Worm (Caenorhabditis elegans): Measurements from ENCODE around the gene sul-3.

The sul-3 gene

ce11 chrX:7815230-7815629 lies 18.8 kb downstream of the sul-3 start:
- TF ChIP-seq ceh-44 (GFP tag; IDR thresholded peaks at IDR 0.05): no peak
- TF ChIP-seq aha-1 (tag): peak; percentile 65
- TF ChIP-seq dve-1 (tag; optimal IDR thresholded peaks at IDR 0.05; ENCODE audit: insufficient read depth): no peak

- TF ChIP-seq sdz-12 (GFP tag; optimal IDR thresholded peaks at IDR 0.05) (no peak), daf-8 (GFP tag; IDR thresholded peaks at IDR 0.05) (no peak), nhr-28 (tag; optimal IDR thresholded peaks at IDR 0.05) (peak; percentile 89), set-16 (GFP tag; IDR thresholded peaks at IDR 0.05) (no peak), dve-1 (tag; optimal IDR thresholded peaks at IDR 0.05; ENCODE audit: insufficient read depth) (peak; percentile 83), hmg-1.1 (GFP tag; IDR thresholded peaks at IDR 0.05) (peak; percentile 56), nhr-77 (tag; optimal IDR thresholded peaks at IDR 0.05) (no peak), nhr-6 (tag; optimal IDR thresholded peaks at IDR 0.05) (peak; percentile 65), unc-130 (GFP tag; optimal IDR thresholded peaks at IDR 0.05) (no peak), mes-2 (tag; optimal IDR thresholded peaks at IDR 0.05; ENCODE audit: poor library complexity, severe bottlenecking) (peak; percentile 68), attf-4 (tag; optimal IDR thresholded peaks at IDR 0.05) (no peak), ZK546.5 (tag; optimal IDR thresholded peaks at IDR 0.05) (no peak), fos-1 (tag; optimal IDR thresholded peaks at IDR 0.05) (no peak), pha-4 (GFP tag; IDR thresholded peaks at IDR 0.05) (peak; percentile 45; the same call in 1 of the 2 replicates), pha-4 (tag; optimal IDR thresholded peaks at IDR 0.05) (no peak), pqm-1 (tag; optimal IDR thresholded peaks at IDR 0.05) (peak; percentile 50), mep-1 (tag; optimal IDR thresholded peaks at IDR 0.05) (peak; percentile 60), egl-43 (GFP tag; IDR thresholded peaks at IDR 0.05) (no peak), tra-1 (GFP tag; IDR thresholded peaks at IDR 0.05) (0 out of 2 replicates have a peak, but pooled peaks have one; percentile 50), unc-62 (GFP tag; optimal IDR thresholded peaks at IDR 0.05 in 1 of 2) (peak in 1 of 2 experiments; percentile 75), unc-62 (tag; optimal IDR thresholded peaks at IDR 0.05) (no peak), saeg-2 (GFP tag; IDR thresholded peaks at IDR 0.05) (no peak), mdt-29 (GFP tag; IDR thresholded peaks at IDR 0.05) (no peak), mxl-2 (GFP tag; conservative IDR thresholded peaks at IDR 0.05) (no peak), D1046.2 (GFP tag; IDR thresholded peaks at IDR 0.05) (no peak), daf-16 (GFP tag; optimal IDR thresholded peaks at IDR 0.05) (no peak), daf-16 (tag; optimal IDR thresholded peaks at IDR 0.05) (peak; percentile 74), mxl-3 (GFP tag; optimal IDR thresholded peaks at IDR 0.05) (peak; percentile 22), nhr-10 (tag; optimal IDR thresholded peaks at IDR 0.05) (peak; percentile 24), spr-1 (tag; optimal IDR thresholded peaks at IDR 0.05) (no peak), hif-1 (tag; optimal IDR thresholded peaks at IDR 0.05) (peak in 1 of 2 experiments; percentile 26), hlh-11 (tag; optimal IDR thresholded peaks at IDR 0.05) (peak; percentile 86), lsy-2 (tag; optimal IDR thresholded peaks at IDR 0.05) (peak in 1 of 2 experiments; percentile 56), aly-2 (tag; optimal IDR thresholded peaks at IDR 0.05) (no peak), dmd-6 (GFP tag; IDR thresholded peaks at IDR 0.05) (peak; percentile 76), fkh-10 (GFP tag; optimal IDR thresholded peaks at IDR 0.05) (no peak), Y75B8A.6 (GFP tag; IDR thresholded peaks at IDR 0.05) (no peak), mdl-1 (tag; optimal IDR thresholded peaks at IDR 0.05) (peak in 1 of 2 experiments; percentile 51), hlh-30 (tag; optimal IDR thresholded peaks at IDR 0.05; ENCODE audit: insufficient read depth) (peak; percentile 30), nhr-48 (tag; optimal IDR thresholded peaks at IDR 0.05) (peak; percentile 44), ztf-7 (tag; optimal IDR thresholded peaks at IDR 0.05) (peak; percentile 21), Y48G9A.11 (GFP tag; IDR thresholded peaks at IDR 0.05) (no peak), egl-27 (tag; optimal IDR thresholded peaks at IDR 0.05) (no peak), F37D6.2 (tag; optimal IDR thresholded peaks at IDR 0.05) (no peak)
Observed at ce11 chrX:7814747-7815146, 19.3 kb downstream of the sul-3 start.

Data from whole organism, L4 larva.